Worm (Caenorhabditis elegans) whole organism, mixed stage, embryonic: ENCODE measurements around the gene ZK1236.1.
A peak's percentile ranks its signal among the peaks of the same experiment; 100 is the strongest.

Experiments used
- M03D4.4 ChIP-seq: sonication (generic microtip); optimal IDR thresholded peaks from 2 replicates; lab custom pipeline; 2017; ENCODE audit warnings: mild to moderate bottlenecking, missing genetic modification characterization, missing compliant biosample characterization
- bed-3 ChIP-seq: fragments of 200-800 bp; sonication (Bioruptor generic); optimal IDR thresholded peaks from 3 replicates; lab custom pipeline; 2018; ENCODE audit warnings: mild to moderate bottlenecking, missing genetic modification characterization, moderate library complexity, missing compliant biosample characterization
- blmp-1 ChIP-seq: fragments of 150-350 bp; optimal IDR thresholded peaks from 2 replicates; lab custom pipeline; 2014; ENCODE audit warnings: missing biosample characterization, missing genetic modification characterization
- ceh-39 ChIP-seq: fragments of 150-350 bp; optimal IDR thresholded peaks from 2 replicates; lab custom pipeline; 2014; ENCODE audit warnings: missing biosample characterization, missing genetic modification characterization
- ceh-43 ChIP-seq: fragments of 200-800 bp; sonication (Bioruptor generic); optimal IDR thresholded peaks from 2 replicates; lab custom pipeline; 2018; ENCODE audit warnings: mild to moderate bottlenecking, missing genetic modification characterization, moderate library complexity, missing compliant biosample characterization
- ceh-83 ChIP-seq: fragments of 200-800 bp; sonication (Bioruptor generic); optimal IDR thresholded peaks from 2 replicates; lab custom pipeline; 2018; ENCODE audit warnings: mild to moderate bottlenecking, missing genetic modification characterization, missing compliant biosample characterization
- drap-1 ChIP-seq: fragments of 200-800 bp; sonication (Bioruptor generic); optimal IDR thresholded peaks from 3 replicates; lab custom pipeline; 2018; ENCODE audit warnings: mild to moderate bottlenecking, missing genetic modification characterization, missing compliant biosample characterization
- elt-1 ChIP-seq: sonication (generic microtip); optimal IDR thresholded peaks from 2 replicates; lab custom pipeline; 2017; ENCODE audit warnings: missing genetic modification characterization, mild to moderate bottlenecking, missing compliant biosample characterization, antibody characterized with exemption, moderate library complexity, borderline replicate concordance; ENCODE audit not compliant: insufficient read depth
- elt-3 ChIP-seq: fragments of 150-350 bp; optimal IDR thresholded peaks from 2 replicates; lab custom pipeline; 2014; ENCODE audit warnings: missing biosample characterization, missing genetic modification characterization
- flh-1 ChIP-seq: fragments of 200-800 bp; sonication (Bioruptor generic); optimal IDR thresholded peaks from 2 replicates; lab custom pipeline; 2018; ENCODE audit warnings: mild to moderate bottlenecking, missing genetic modification characterization, moderate library complexity, missing compliant biosample characterization
- ham-2 ChIP-seq: fragments of 200-800 bp; sonication (Bioruptor generic); optimal IDR thresholded peaks from 2 replicates; lab custom pipeline; 2018; ENCODE audit warnings: mild to moderate bottlenecking, missing genetic modification characterization, missing compliant biosample characterization
- hlh-1 ChIP-seq: fragments of 150-350 bp; optimal IDR thresholded peaks from 2 replicates; lab custom pipeline; 2014; ENCODE audit warnings: missing biosample characterization, missing genetic modification reagents, missing genetic modification characterization
- lin-13 ChIP-seq: fragments of 150-350 bp; optimal IDR thresholded peaks from 2 replicates; lab custom pipeline; 2014; ENCODE audit warnings: missing biosample characterization, missing genetic modification characterization
- lin-32 ChIP-seq: fragments of 200-800 bp; sonication (Bioruptor generic); optimal IDR thresholded peaks from 2 replicates; lab custom pipeline; 2018; ENCODE audit warnings: mild to moderate bottlenecking, missing genetic modification characterization, missing compliant biosample characterization
- lsy-2 ChIP-seq: fragments of 150-350 bp; optimal IDR thresholded peaks from 2 replicates; lab custom pipeline; 2014; ENCODE audit warnings: missing biosample characterization, missing genetic modification characterization
- mep-1 ChIP-seq: fragments of 150-350 bp; optimal IDR thresholded peaks from 2 replicates; lab custom pipeline; 2017; ENCODE audit warnings: missing biosample characterization, missing genetic modification reagents, missing genetic modification characterization, inconsistent platforms
- mls-2 ChIP-seq: sonication (generic microtip); optimal IDR thresholded peaks from 2 replicates; lab custom pipeline; 2016; ENCODE audit warnings: mild to moderate bottlenecking, missing genetic modification characterization, moderate library complexity, missing compliant biosample characterization
- nhr-2 ChIP-seq: fragments of 150-350 bp; optimal IDR thresholded peaks from 2 replicates; lab custom pipeline; 2014; ENCODE audit warnings: missing biosample characterization, missing genetic modification characterization
- nhr-237 ChIP-seq: fragments of 150-350 bp; optimal IDR thresholded peaks from 2 replicates; lab custom pipeline; 2014; ENCODE audit warnings: missing biosample characterization, missing genetic modification characterization
- nhr-28 ChIP-seq: fragments of 150-350 bp; optimal IDR thresholded peaks from 2 replicates; lab custom pipeline; 2014; ENCODE audit warnings: missing biosample characterization, missing genetic modification characterization
- nhr-76 ChIP-seq: sonication (generic microtip); optimal IDR thresholded peaks from 2 replicates; lab custom pipeline; 2017; ENCODE audit warnings: missing biosample characterization, missing genetic modification characterization
- sem-2 ChIP-seq: fragments of 200-800 bp; sonication (Bioruptor generic); optimal IDR thresholded peaks from 2 replicates; lab custom pipeline; 2018; ENCODE audit warnings: mild to moderate bottlenecking, missing genetic modification characterization, missing compliant biosample characterization
- snpc-4 ChIP-seq: fragments of 150-350 bp; optimal IDR thresholded peaks from 2 replicates; lab custom pipeline; 2014; ENCODE audit warnings: missing biosample characterization, missing genetic modification characterization
- tbx-8 ChIP-seq: fragments of 200-800 bp; sonication (Bioruptor generic); optimal IDR thresholded peaks from 2 replicates; lab custom pipeline; 2018; ENCODE audit warnings: mild to moderate bottlenecking, missing genetic modification characterization, moderate library complexity, missing compliant biosample characterization
- unc-39 ChIP-seq: fragments of 150-350 bp; optimal IDR thresholded peaks from 2 replicates; lab custom pipeline; 2014; ENCODE audit warnings: missing biosample characterization, missing genetic modification characterization
- unc-62 ChIP-seq: fragments of 150-350 bp; optimal IDR thresholded peaks from 2 replicates; lab custom pipeline; 2014; ENCODE audit warnings: missing biosample characterization, missing genetic modification reagents, missing genetic modification characterization
- zip-8 ChIP-seq: fragments of 150-350 bp; optimal IDR thresholded peaks from 2 replicates; lab custom pipeline; 2014; ENCODE audit warnings: missing biosample characterization, missing genetic modification characterization
- ztf-11 ChIP-seq: fragments of 150-350 bp; optimal IDR thresholded peaks from 2 replicates; lab custom pipeline; 2014; ENCODE audit warnings: missing biosample characterization, missing genetic modification characterization

Gene ZK1236.1

DNA sequence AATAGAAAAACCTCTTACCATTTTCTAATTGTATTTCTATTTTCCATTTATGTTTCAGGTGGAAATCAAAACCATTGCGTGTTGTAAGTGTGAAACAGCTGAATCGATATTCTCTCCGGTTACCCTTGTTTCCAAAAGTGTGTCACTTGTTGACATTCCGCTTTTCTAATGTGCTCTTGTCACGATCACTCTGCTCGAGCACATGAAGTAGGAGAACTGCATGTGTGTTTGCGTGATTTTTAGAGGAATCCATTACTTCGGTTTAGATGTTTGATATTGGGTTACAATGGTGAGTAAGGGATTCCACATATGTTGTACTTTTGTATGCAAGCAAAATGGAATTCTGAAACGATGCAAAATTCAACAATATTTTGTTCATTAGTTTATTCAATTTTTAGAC, 21.4 kb downstream of the ZK1236.1 start:
- TF ChIP-seq unc-39 (tag; lab: Kevin White, UChicago) (no peak), mep-1 (tag; lab: Kevin White, UChicago) (no peak), tbx-8 (GFP tag; lab: Kevin White, UChicago) (no peak), elt-3 (tag; lab: Kevin White, UChicago) (no peak), sem-2 (GFP tag; lab: Kevin White, UChicago) (no peak), flh-1 (GFP tag; lab: Kevin White, UChicago) (no peak), ceh-43 (GFP tag; lab: Kevin White, UChicago) (no peak), hlh-1 (tag; lab: Kevin White, UChicago) (no peak), elt-1 (no peak), ham-2 (GFP tag; lab: Kevin White, UChicago) (no peak), snpc-4 (tag; lab: Kevin White, UChicago) (no peak), nhr-28 (no peak), ceh-39 (tag; lab: Kevin White, UChicago) (no peak), ceh-83 (no peak), M03D4.4 (no peak)

DNA sequence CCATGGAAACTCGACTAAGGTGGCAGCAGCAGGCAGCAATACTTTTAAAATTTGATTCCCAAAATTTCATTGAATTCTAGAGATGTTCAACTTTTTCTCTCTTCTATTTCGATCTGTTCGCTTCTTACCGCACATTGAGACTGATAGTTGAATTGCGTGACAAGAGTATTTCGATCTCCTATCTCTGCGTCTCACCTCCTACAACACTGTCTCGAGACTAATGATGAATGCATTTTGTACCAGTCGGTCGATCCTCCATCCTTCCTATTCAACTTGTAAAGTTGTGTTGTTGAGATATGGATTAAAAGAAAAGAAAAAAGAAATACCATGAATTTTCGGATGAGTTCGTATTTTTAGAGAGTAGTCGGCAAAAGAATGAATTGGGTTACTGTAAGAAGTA, 22.1 kb downstream of the ZK1236.1 start:
- no peak for TF ChIP-seq ham-2 (GFP tag; lab: Kevin White, UChicago)

DNA sequence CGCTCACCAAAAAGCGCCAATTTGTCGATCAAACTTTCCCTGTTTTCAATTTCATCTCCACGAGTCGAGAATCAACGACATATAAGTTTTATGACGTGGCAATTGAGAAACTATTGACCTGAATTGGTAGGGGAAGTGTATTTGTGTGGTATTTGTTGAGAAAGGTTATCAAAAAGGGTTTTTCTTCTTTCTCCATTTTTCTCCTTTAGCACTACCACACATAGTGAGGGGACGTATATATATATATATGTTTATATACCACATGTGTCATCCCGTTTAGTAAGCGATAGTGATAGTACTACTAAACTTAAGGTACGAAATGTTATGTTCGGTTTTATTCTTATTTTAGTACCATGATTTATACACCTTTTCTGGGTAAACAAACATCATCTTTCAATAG, 28.5 kb downstream of the ZK1236.1 start:
- TF ChIP-seq ceh-39 (tag; lab: Kevin White, UChicago) (no peak), elt-1 (no peak), unc-62 (GFP tag; lab: Kevin White, UChicago) (no peak), lsy-2 (no peak), nhr-237 (tag; lab: Kevin White, UChicago) (no peak), snpc-4 (tag; lab: Kevin White, UChicago) (no peak), ham-2 (GFP tag; lab: Kevin White, UChicago) (no peak), drap-1 (GFP tag; lab: Kevin White, UChicago) (no peak), zip-8 (tag; lab: Kevin White, UChicago) (no peak), nhr-76 (tag; lab: Kevin White, UChicago) (no peak), sem-2 (GFP tag; lab: Kevin White, UChicago) (no peak), tbx-8 (GFP tag; lab: Kevin White, UChicago) (no peak), elt-3 (tag; lab: Kevin White, UChicago) (no peak), ceh-43 (GFP tag; lab: Kevin White, UChicago) (no peak), hlh-1 (tag; lab: Kevin White, UChicago) (no peak)

DNA sequence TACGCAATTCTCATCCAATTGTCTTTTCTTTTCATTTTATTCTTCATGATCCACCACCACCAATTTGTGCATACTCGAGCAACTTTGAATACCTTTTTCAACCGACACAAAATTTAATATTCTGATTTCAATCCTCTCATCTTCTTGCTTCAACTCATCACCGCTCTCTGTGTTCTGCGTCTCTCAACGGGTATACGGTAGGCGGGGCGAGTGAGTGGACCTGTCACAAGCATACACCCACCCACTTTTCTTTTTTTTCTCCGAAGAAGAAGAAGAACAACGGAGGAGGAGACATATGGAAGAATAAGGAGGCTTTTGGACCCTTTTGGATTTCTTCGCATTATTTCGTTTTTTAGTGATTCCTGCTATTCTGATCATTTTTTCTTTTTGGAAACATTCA, 32.3 kb downstream of the ZK1236.1 start:
- TF ChIP-seq mep-1 (tag; lab: Kevin White, UChicago) = no peak
- no peak for TF ChIP-seq bed-3
- TF ChIP-seq zip-8 (tag; lab: Kevin White, UChicago) = no peak
- peak; percentile 92 for TF ChIP-seq lsy-2
- no peak for TF ChIP-seq snpc-4 (tag; lab: Kevin White, UChicago)
- no peak for TF ChIP-seq ztf-11 (tag; lab: Kevin White, UChicago)
- TF ChIP-seq blmp-1 (tag; lab: Kevin White, UChicago) = no peak
- peak; percentile 42 for TF ChIP-seq unc-62 (GFP tag; lab: Kevin White, UChicago)

DNA sequence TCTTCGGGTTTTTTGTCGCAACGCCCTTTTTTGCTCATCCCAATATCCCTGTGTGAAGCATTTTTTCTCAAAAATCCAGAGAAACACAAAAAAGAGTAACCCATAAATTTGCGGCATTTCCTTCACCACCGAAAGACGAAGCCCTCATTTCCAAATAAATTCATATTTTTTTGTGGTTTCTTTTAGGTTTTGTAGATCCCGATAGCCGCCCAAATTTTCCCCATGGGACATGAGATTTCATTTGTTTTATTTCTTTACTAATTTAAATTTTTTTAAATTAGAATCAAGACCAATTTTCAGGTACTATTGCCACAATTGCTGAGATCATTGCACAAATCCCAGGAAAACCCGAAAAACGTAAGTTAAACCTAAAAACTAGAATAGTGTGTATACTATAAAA, 37.6 kb downstream of the ZK1236.1 start, which contains the start of gene mig-39:
TSS of gene mig-39 (plus strand) at position 301 of the 400 bp plus-strand sequence.
- TF ChIP-seq snpc-4 (tag; lab: Kevin White, UChicago) = no peak

DNA sequence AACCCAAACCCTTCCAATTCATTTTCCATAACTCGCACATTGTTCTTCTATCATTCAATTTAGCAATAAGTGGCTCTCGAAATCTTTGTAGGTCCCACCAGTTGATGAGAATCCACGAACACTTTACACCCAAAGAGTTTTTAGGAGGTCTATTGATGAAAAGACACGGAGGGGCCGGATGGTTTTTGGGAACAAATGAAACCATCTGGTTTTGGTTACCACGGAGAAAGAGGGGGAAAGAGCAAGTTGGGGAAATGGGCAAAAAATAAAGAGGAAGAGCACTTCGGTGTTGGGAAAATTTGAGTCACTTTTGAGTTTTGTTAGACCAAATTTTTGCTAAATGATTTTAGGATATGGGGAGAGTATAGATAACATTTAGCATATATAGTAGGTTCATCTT, 38.4 kb downstream of the ZK1236.1 start:
- TF ChIP-seq lin-32 (no peak), bed-3 (no peak), tbx-8 (GFP tag; lab: Kevin White, UChicago) (no peak), unc-62 (GFP tag; lab: Kevin White, UChicago) (no peak), M03D4.4 (no peak), sem-2 (GFP tag; lab: Kevin White, UChicago) (no peak), nhr-76 (tag; lab: Kevin White, UChicago) (no peak), mep-1 (tag; lab: Kevin White, UChicago) (no peak), elt-1 (no peak), nhr-2 (tag; lab: Kevin White, UChicago) (no peak), ham-2 (GFP tag; lab: Kevin White, UChicago) (no peak), mls-2 (tag; lab: Kevin White, UChicago) (no peak), ztf-11 (tag; lab: Kevin White, UChicago) (no peak), lin-13 (tag; lab: Kevin White, UChicago) (no peak), ceh-83 (no peak), ceh-43 (GFP tag; lab: Kevin White, UChicago) (no peak), snpc-4 (tag; lab: Kevin White, UChicago) (no peak), elt-3 (tag; lab: Kevin White, UChicago) (no peak)
- TF ChIP-seq, all 35 proteins: peak for 0
